Worm (Caenorhabditis elegans) whole organism, L3 larva: ENCODE results near the gene ZK112.4.
A peak's percentile ranks its signal among the peaks of the same experiment; 100 is the strongest.

ENCODE experiments used
- ZK546.5 ChIP-seq: sonication (generic microtip); optimal IDR thresholded peaks from 2 replicates; lab custom pipeline; 2017; ENCODE audit warnings: missing biosample characterization, missing genetic modification characterization
- ama-1 ChIP-seq: fragments of 150-350 bp; optimal IDR thresholded peaks from 2 replicates; lab custom pipeline; 2018
- ceh-28 ChIP-seq: fragments of 150-350 bp; optimal IDR thresholded peaks from 2 replicates; lab custom pipeline; 2014; ENCODE audit warnings: missing biosample characterization, missing genetic modification reagents, missing genetic modification characterization
- ceh-9 ChIP-seq: sonication (generic microtip); optimal IDR thresholded peaks from 2 replicates; lab custom pipeline; 2018; ENCODE audit warnings: missing biosample characterization, missing genetic modification characterization
- daf-12 ChIP-seq: fragments of 150-350 bp; optimal IDR thresholded peaks from 2 replicates; lab custom pipeline; 2014; ENCODE audit warnings: missing biosample characterization, missing genetic modification reagents, missing genetic modification characterization
- egl-5 ChIP-seq: fragments of 150-350 bp; optimal IDR thresholded peaks from 2 replicates; lab custom pipeline; 2017; ENCODE audit warnings: missing biosample characterization, missing genetic modification reagents, missing genetic modification characterization, inconsistent platforms
- elt-1 ChIP-seq: fragments of 150-350 bp; optimal IDR thresholded peaks from 2 replicates; lab custom pipeline; 2014; ENCODE audit warnings: missing biosample characterization, missing genetic modification characterization
- elt-2 ChIP-seq: sonication (generic microtip); optimal IDR thresholded peaks from 2 replicates; lab custom pipeline; 2016; ENCODE audit warnings: missing genetic modification reagents, mild to moderate bottlenecking, missing genetic modification characterization, missing compliant biosample characterization
- fkh-10 ChIP-seq: sonication (generic microtip); optimal IDR thresholded peaks from 2 replicates; lab custom pipeline; 2017; ENCODE audit warnings: missing biosample characterization, missing genetic modification reagents, missing genetic modification characterization
- fos-1 ChIP-seq: fragments of 150-350 bp; optimal IDR thresholded peaks from 2 replicates; lab custom pipeline; 2014; ENCODE audit warnings: missing biosample characterization, missing genetic modification characterization
- hmg-11 ChIP-seq: sonication (generic microtip); optimal IDR thresholded peaks from 2 replicates; lab custom pipeline; 2016; ENCODE audit warnings: missing genetic modification characterization, missing compliant biosample characterization
- jun-1 ChIP-seq: fragments of 150-350 bp; optimal IDR thresholded peaks from 2 replicates; lab custom pipeline; 2014; ENCODE audit warnings: missing biosample characterization, missing genetic modification reagents, missing genetic modification characterization
- lin-15B ChIP-seq: fragments of 150-350 bp; optimal IDR thresholded peaks from 2 replicates; lab custom pipeline; 2014; ENCODE audit warnings: missing biosample characterization, missing genetic modification characterization
- lin-39 ChIP-seq: fragments of 150-350 bp; optimal IDR thresholded peaks from 2 replicates; lab custom pipeline; 2018; ENCODE audit warnings: missing biosample characterization, missing genetic modification reagents, missing genetic modification characterization
- mdl-1 ChIP-seq: fragments of 150-350 bp; optimal IDR thresholded peaks from 2 replicates; lab custom pipeline; 2014; ENCODE audit warnings: missing biosample characterization, missing genetic modification characterization
- nfya-1 ChIP-seq: sonication (generic microtip); optimal IDR thresholded peaks from 2 replicates; lab custom pipeline; 2017; ENCODE audit warnings: missing genetic modification characterization, mild to moderate bottlenecking, missing compliant biosample characterization, antibody characterized with exemption, moderate library complexity; ENCODE audit not compliant: insufficient read depth
- nhr-11 ChIP-seq: fragments of 150-350 bp; optimal IDR thresholded peaks from 2 replicates; lab custom pipeline; 2014; ENCODE audit warnings: missing biosample characterization, missing genetic modification characterization
- nhr-23 ChIP-seq: fragments of 150-350 bp; optimal IDR thresholded peaks from 2 replicates; lab custom pipeline; 2014; ENCODE audit warnings: missing biosample characterization, missing genetic modification reagents, missing genetic modification characterization
- nhr-237 ChIP-seq: fragments of 150-350 bp; optimal IDR thresholded peaks from 2 replicates; lab custom pipeline; 2014; ENCODE audit warnings: missing biosample characterization, missing genetic modification characterization
- nhr-25 ChIP-seq: sonication (generic microtip); optimal IDR thresholded peaks from 2 replicates; lab custom pipeline; 2017; ENCODE audit warnings: missing biosample characterization, missing genetic modification characterization
- nhr-28 ChIP-seq: fragments of 150-350 bp; optimal IDR thresholded peaks from 2 replicates; lab custom pipeline; 2014; ENCODE audit warnings: missing biosample characterization, missing genetic modification characterization
- nhr-43 ChIP-seq: sonication (generic microtip); optimal IDR thresholded peaks from 2 replicates; lab custom pipeline; 2016; ENCODE audit warnings: mild to moderate bottlenecking, missing genetic modification characterization, missing compliant biosample characterization; ENCODE audit not compliant: poor library complexity, severe bottlenecking
- nhr-76 ChIP-seq: fragments of 150-350 bp; sonication (generic microtip); optimal IDR thresholded peaks from 5 replicates; lab custom pipeline; 2014; ENCODE audit warnings: missing biosample characterization, missing genetic modification characterization
- nhr-77 ChIP-seq: fragments of 150-350 bp; optimal IDR thresholded peaks from 2 replicates; lab custom pipeline; 2014; ENCODE audit warnings: missing biosample characterization, missing genetic modification characterization
- pha-4 ChIP-seq: fragments of 150-350 bp; optimal IDR thresholded peaks from 2 replicates; lab custom pipeline; 2014; ENCODE audit warnings: missing biosample characterization, missing genetic modification reagents, missing genetic modification characterization
- pqm-1 ChIP-seq: fragments of 150-350 bp; optimal IDR thresholded peaks from 2 replicates; lab custom pipeline; 2017; ENCODE audit warnings: missing biosample characterization, missing genetic modification characterization, inconsistent platforms
- skn-1 ChIP-seq: fragments of 150-350 bp; optimal IDR thresholded peaks from 2 replicates; lab custom pipeline; 2014; ENCODE audit warnings: missing biosample characterization, missing genetic modification characterization
- snpc-4 ChIP-seq: fragments of 150-350 bp; optimal IDR thresholded peaks from 2 replicates; lab custom pipeline; 2014; ENCODE audit warnings: missing biosample characterization, missing genetic modification characterization
- unc-39 ChIP-seq: sonication (generic microtip); optimal IDR thresholded peaks from 4 replicates; lab custom pipeline; 2017; ENCODE audit warnings: missing biosample characterization, missing genetic modification characterization
- unc-62 ChIP-seq: fragments of 150-350 bp; sonication (generic microtip); optimal IDR thresholded peaks from 4 replicates; lab custom pipeline; 2014; ENCODE audit warnings: missing biosample characterization, missing genetic modification reagents, missing genetic modification characterization
- zag-1 ChIP-seq: fragments of 150-350 bp; optimal IDR thresholded peaks from 2 replicates; lab custom pipeline; 2014; ENCODE audit warnings: missing biosample characterization, missing genetic modification characterization
- ztf-4 ChIP-seq: fragments of 150-350 bp; optimal IDR thresholded peaks from 2 replicates; lab custom pipeline; 2014; ENCODE audit warnings: missing biosample characterization, missing genetic modification characterization

ZK112.4 gene

DNA sequence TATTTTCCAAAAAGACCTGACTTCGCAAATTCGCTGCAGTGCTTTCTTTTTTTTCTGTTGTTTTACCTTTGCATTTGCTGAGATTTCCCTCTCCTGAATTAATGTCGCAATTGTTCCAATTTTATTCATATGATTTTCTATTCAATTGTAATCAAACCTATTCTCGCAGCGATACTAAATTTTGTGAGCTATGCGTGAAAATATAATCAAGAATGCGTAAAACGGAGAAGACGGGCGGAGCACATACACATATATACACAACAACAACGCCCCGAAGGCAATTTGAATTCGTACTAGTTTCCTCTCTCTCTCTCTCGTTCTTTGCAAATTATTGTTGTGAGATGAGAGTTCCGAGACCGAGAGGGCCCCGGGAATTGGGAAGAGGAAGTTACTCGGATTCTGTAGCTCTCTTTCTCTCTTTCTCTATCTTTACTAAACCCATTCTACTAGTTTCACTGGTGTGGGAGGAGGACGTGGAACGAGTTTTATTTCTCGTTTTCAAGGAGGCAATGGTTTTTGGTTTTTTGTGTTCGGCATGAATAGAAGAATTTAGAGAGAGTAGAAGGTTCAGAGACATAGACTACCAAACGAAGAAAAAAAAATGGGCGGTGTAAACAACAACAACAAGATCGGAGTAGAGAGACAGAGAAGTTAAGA is 6.3 kb downstream of the ZK112.4 start (continued):
- TF ChIP-seq unc-39 = no peak
- no peak for TF ChIP-seq jun-1 (tag; lab: Kevin White, UChicago)
- no peak for TF ChIP-seq nhr-237 (tag; lab: Kevin White, UChicago)
- TF ChIP-seq elt-2 = no peak
- no peak for TF ChIP-seq daf-12 (tag; lab: Kevin White, UChicago)
- peak; percentile 35 for TF ChIP-seq ama-1 (lab: Kevin White, UChicago)
- TF ChIP-seq nhr-28 (tag; lab: Kevin White, UChicago) = no peak

DNA sequence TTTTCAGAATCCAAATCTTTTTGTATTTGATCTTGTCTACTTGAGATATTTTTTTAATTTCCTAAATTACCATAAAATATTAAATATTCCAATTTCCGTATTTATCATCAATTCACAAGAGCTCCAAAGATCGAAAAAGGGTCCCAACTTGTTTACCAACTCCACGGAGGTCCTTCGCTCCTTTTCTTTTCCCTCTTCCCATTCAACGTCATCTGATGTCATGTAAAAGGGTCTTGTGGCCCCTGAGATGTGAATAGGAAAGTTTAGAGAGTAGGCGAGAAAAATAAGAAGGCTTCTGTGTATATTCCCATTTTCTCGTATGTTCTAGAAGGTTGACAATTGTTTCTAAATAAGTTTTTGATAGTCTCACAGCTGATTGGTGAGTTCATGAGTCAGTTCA is 6.8 kb downstream of the ZK112.4 start:
- TF ChIP-seq pqm-1 (tag; lab: Kevin White, UChicago) (no peak), nfya-1 (tag; lab: Kevin White, UChicago) (peak; percentile 37), lin-39 (peak; percentile 26), nhr-11 (tag; lab: Kevin White, UChicago) (no peak), fkh-10 (peak; percentile 11), hmg-11 (peak; percentile 13)

DNA sequence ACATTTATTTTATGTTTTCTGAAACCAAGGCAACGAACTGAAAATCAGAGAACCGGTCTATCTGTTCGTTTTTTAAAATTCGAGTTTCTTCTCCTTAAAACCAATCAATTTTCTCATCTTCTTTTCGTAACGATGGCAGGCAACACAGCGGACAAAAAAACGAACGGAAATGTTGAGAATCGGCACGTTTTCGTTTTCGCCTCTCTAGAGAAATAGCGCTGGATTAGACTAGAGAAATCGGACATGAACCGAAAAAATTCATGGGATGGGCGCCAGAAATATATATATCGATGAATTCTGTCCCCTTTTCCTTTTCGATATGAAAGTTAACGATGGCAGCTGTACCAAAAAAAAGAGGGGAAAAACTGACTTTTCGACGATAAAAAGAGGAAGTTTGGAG is 7.4 kb downstream of the ZK112.4 start:
- TF ChIP-seq nhr-25 (tag; lab: Kevin White, UChicago) (no peak), nfya-1 (tag; lab: Kevin White, UChicago) (peak; percentile 0)

DNA sequence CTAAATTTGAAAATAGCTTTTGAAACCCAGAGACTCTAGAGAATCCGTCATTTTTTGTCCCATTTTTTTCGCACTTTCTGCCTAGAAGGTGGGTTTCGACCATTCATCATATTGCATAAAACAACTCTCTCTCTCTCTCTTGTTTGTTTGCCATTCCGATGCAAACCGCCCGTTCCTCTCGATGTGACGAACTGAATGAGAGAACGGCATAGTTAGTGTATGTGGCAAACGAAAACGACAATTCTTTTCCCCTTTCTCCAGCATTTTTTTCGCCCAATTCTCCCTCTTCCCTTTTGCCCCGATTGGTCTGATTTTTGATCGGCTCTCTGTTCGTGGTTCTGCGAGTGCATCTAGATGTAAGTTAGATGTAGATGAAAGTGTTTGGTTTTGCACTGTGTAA is 8.3 kb downstream of the ZK112.4 start:
- no peak for TF ChIP-seq skn-1 (tag; lab: Kevin White, UChicago)
- TF ChIP-seq ztf-4 (tag; lab: Kevin White, UChicago) = no peak
- TF ChIP-seq zag-1 (tag; lab: Kevin White, UChicago) = no peak
- no peak for TF ChIP-seq nhr-76 (tag; lab: Kevin White, UChicago)
- TF ChIP-seq fos-1 = no peak
- TF ChIP-seq egl-5 (tag; lab: Kevin White, UChicago) = peak; percentile 20
- TF ChIP-seq ama-1 (lab: Kevin White, UChicago) = peak; percentile 60
- no peak for TF ChIP-seq hmg-11
- TF ChIP-seq lin-39 = peak; percentile 34

ce11 chrIII:7720861-7721260 is 8.9 kb downstream of the ZK112.4 start:
- TF ChIP-seq ceh-9 (tag; lab: Kevin White, UChicago) (no peak), nhr-77 (tag; lab: Kevin White, UChicago) (no peak), nhr-23 (tag; lab: Kevin White, UChicago) (no peak), unc-39 (no peak), ama-1 (lab: Kevin White, UChicago) (peak; percentile 70), nhr-43 (tag; lab: Kevin White, UChicago) (no peak), elt-1 (tag; lab: Kevin White, UChicago) (peak; percentile 2), mdl-1 (peak; percentile 20), snpc-4 (tag; lab: Kevin White, UChicago) (no peak), nhr-11 (tag; lab: Kevin White, UChicago) (peak; percentile 5), fkh-10 (peak; percentile 42), lin-15B (tag; lab: Kevin White, UChicago) (peak; percentile 33), nfya-1 (tag; lab: Kevin White, UChicago) (peak; percentile 99), unc-62 (GFP tag; lab: Kevin White, UChicago) (no peak), lin-39 (peak; percentile 82), pqm-1 (tag; lab: Kevin White, UChicago) (no peak), egl-5 (tag; lab: Kevin White, UChicago) (no peak), hmg-11 (peak; percentile 1), pha-4 (tag; lab: Kevin White, UChicago) (peak; percentile 24), ZK546.5 (tag; lab: Kevin White, UChicago) (no peak), nhr-28 (tag; lab: Kevin White, UChicago) (no peak), ceh-28 (no peak), fos-1 (no peak)
